Fruit fly (Drosophila melanogaster) whole organism, embryonic: Measurements from ENCODE around the gene CG43675.

Source experiments
- Antp ChIP-seq: fragments of 200-800 bp; sonication (Bioruptor generic); optimal IDR thresholded peaks from 3 replicates; lab custom pipeline; 2016; ENCODE audit warnings: missing biosample characterization, missing genetic modification characterization
- CG10321 ChIP-seq: fragments of 200-800 bp; sonication (Bioruptor generic); IDR thresholded peaks from 2 replicates; pipeline ENCODE4 v1.3.6; 2022; ENCODE audit warnings: missing biosample characterization, missing genetic modification characterization
- CG10366 ChIP-seq: fragments of 200-800 bp; sonication (Bioruptor generic); IDR thresholded peaks from 2 replicates; pipeline ENCODE4 v1.3.6; 2022; ENCODE audit warnings: missing biosample characterization, missing genetic modification characterization
- CG11247 ChIP-seq: fragments of 200-800 bp; sonication (Bioruptor generic); IDR thresholded peaks from 2 replicates; pipeline ENCODE4 v1.3.6; 2022; ENCODE audit warnings: missing biosample characterization, missing genetic modification characterization
- CG12391 ChIP-seq: fragments of 200-800 bp; sonication (Bioruptor generic); optimal IDR thresholded peaks from 3 replicates; lab custom pipeline; 2018; ENCODE audit warnings: missing biosample characterization, mild to moderate bottlenecking, missing genetic modification characterization, moderate library complexity
- CG13894 ChIP-seq: fragments of 200-800 bp; sonication (Bioruptor generic); optimal IDR thresholded peaks from 3 replicates; lab custom pipeline; 2018; ENCODE audit warnings: missing biosample characterization, mild to moderate bottlenecking, missing genetic modification characterization, moderate library complexity
- CG17186 ChIP-seq: fragments of 200-800 bp; sonication (Bioruptor generic); optimal IDR thresholded peaks from 3 replicates; lab custom pipeline; 2017; ENCODE audit warnings: missing biosample characterization, missing genetic modification reagents, missing genetic modification characterization
- CG17361 ChIP-seq: fragments of 200-800 bp; sonication (Bioruptor generic); IDR thresholded peaks from 3 replicates; pipeline ENCODE4 v1.3.6; 2022; ENCODE audit warnings: missing biosample characterization, missing genetic modification characterization
- CG17612 ChIP-seq: fragments of 200-800 bp; sonication (Bioruptor generic); IDR thresholded peaks from 2 replicates; pipeline ENCODE4 v1.3.6; 2022; ENCODE audit warnings: missing biosample characterization, missing genetic modification characterization
- CG1832 ChIP-seq: fragments of 200-800 bp; sonication (Bioruptor generic); optimal IDR thresholded peaks from 2 replicates; lab custom pipeline; 2017; ENCODE audit warnings: missing biosample characterization, mild to moderate bottlenecking, missing genetic modification characterization, inconsistent platforms
- CG31365 ChIP-seq: fragments of 200-800 bp; sonication (Bioruptor generic); optimal IDR thresholded peaks from 2 replicates; lab custom pipeline; 2018; ENCODE audit warnings: missing biosample characterization, mild to moderate bottlenecking, missing genetic modification characterization
- CG3726 ChIP-seq: fragments of 200-800 bp; sonication (Bioruptor generic); IDR thresholded peaks from 3 replicates; pipeline ENCODE4, ENCODE4 v1.3.6; 2022; ENCODE audit warnings: missing biosample characterization, missing genetic modification characterization
- CG3847 ChIP-seq: fragments of 200-800 bp; sonication (Bioruptor generic); IDR thresholded peaks from 2 replicates; pipeline ENCODE4 v1.3.6; 2022; ENCODE audit warnings: missing biosample characterization, missing genetic modification characterization
- CG4820 ChIP-seq: fragments of 200-800 bp; sonication (Bioruptor generic); optimal IDR thresholded peaks from 3 replicates; lab custom pipeline; 2016; ENCODE audit warnings: missing biosample characterization, missing genetic modification characterization
- CG4854 ChIP-seq: fragments of 200-800 bp; sonication (Bioruptor generic); optimal IDR thresholded peaks from 2 replicates; lab custom pipeline; 2016; ENCODE audit warnings: missing biosample characterization, missing genetic modification characterization, inconsistent platforms
- CG6683 ChIP-seq: fragments of 200-800 bp; sonication (Bioruptor generic); optimal IDR thresholded peaks from 2 replicates; lab custom pipeline; 2017; ENCODE audit warnings: missing biosample characterization, mild to moderate bottlenecking, missing genetic modification characterization, missing genetic modification reagents
- CG6791 ChIP-seq: fragments of 200-800 bp; sonication (Bioruptor generic); IDR thresholded peaks from 3 replicates; pipeline ENCODE4 v1.3.6; 2022; ENCODE audit warnings: missing biosample characterization, missing genetic modification characterization; ENCODE audit not compliant: partially characterized antibody
- CG7271 ChIP-seq: fragments of 200-800 bp; sonication (Bioruptor generic); optimal IDR thresholded peaks from 2 replicates; lab custom pipeline; 2018; ENCODE audit warnings: missing biosample characterization, mild to moderate bottlenecking, missing genetic modification characterization, moderate library complexity
- CG7928 ChIP-seq: fragments of 200-800 bp; sonication (Bioruptor generic); optimal IDR thresholded peaks from 2 replicates; lab custom pipeline; 2017; ENCODE audit warnings: missing biosample characterization, mild to moderate bottlenecking, missing genetic modification characterization
- CG8924 ChIP-seq: fragments of 200-800 bp; optimal IDR thresholded peaks from 3 replicates; lab custom pipeline; 2019; ENCODE audit warnings: missing biosample characterization, mild to moderate bottlenecking, missing genetic modification characterization, moderate library complexity
- CG9437 ChIP-seq: fragments of 200-800 bp; sonication (Bioruptor generic); optimal IDR thresholded peaks from 2 replicates; lab custom pipeline; 2018; ENCODE audit warnings: missing biosample characterization, mild to moderate bottlenecking, missing genetic modification characterization
- Drgx ChIP-seq: fragments of 200-800 bp; sonication (Bioruptor generic); IDR thresholded peaks from 2 replicates; pipeline ENCODE4 v1.3.6; 2022; ENCODE audit warnings: missing biosample characterization, missing genetic modification characterization
- Fer1 ChIP-seq: fragments of 200-800 bp; sonication (Bioruptor generic); optimal IDR thresholded peaks from 2 replicates; lab custom pipeline; 2017; ENCODE audit warnings: missing biosample characterization, mild to moderate bottlenecking, missing genetic modification characterization
- GATAe ChIP-seq: fragments of 200-800 bp; sonication (Bioruptor generic); conservative IDR thresholded peaks from 2 replicates; pipeline ENCODE4 v1.3.6; 2022; ENCODE audit warnings: missing biosample characterization, missing genetic modification characterization
- Hand ChIP-seq: fragments of 200-800 bp; sonication (Bioruptor generic); optimal IDR thresholded peaks from 2 replicates; lab custom pipeline; 2017; ENCODE audit warnings: mild to moderate bottlenecking, missing biosample characterization, missing genetic modification reagents, missing genetic modification characterization
- HmgD ChIP-seq: fragments of 200-800 bp; sonication (Bioruptor generic); optimal IDR thresholded peaks from 3 replicates; lab custom pipeline; 2016; ENCODE audit warnings: missing biosample characterization, missing genetic modification characterization
- Hr3 ChIP-seq: fragments of 200-800 bp; sonication (Bioruptor generic); optimal IDR thresholded peaks from 3 replicates; lab custom pipeline; 2016; ENCODE audit warnings: missing biosample characterization, missing genetic modification characterization
- Kr ChIP-seq: fragments of 200-800 bp; sonication (Bioruptor generic); optimal IDR thresholded peaks from 2 replicates; lab custom pipeline; 2017; ENCODE audit warnings: missing biosample characterization, mild to moderate bottlenecking, missing genetic modification characterization
- Max ChIP-seq: fragments of 200-800 bp; sonication (Bioruptor generic); optimal IDR thresholded peaks from 2 replicates; lab custom pipeline; 2016; ENCODE audit warnings: missing biosample characterization, mild to moderate bottlenecking, missing genetic modification characterization
- NC2α ChIP-seq: fragments of 200-800 bp; sonication (Bioruptor generic); optimal IDR thresholded peaks from 2 replicates; lab custom pipeline; 2016; ENCODE audit warnings: missing biosample characterization, missing genetic modification characterization
- NfI ChIP-seq: fragments of 200-800 bp; sonication (Bioruptor generic); optimal IDR thresholded peaks from 3 replicates; lab custom pipeline; 2018; ENCODE audit warnings: missing biosample characterization, mild to moderate bottlenecking, missing genetic modification characterization, moderate library complexity
- Ptx1 ChIP-seq: fragments of 200-800 bp; sonication (Bioruptor generic); IDR thresholded peaks from 2 replicates; pipeline ENCODE4 v1.3.6; 2022; ENCODE audit warnings: missing biosample characterization, missing genetic modification characterization
- Ravus ChIP-seq: fragments of 200-800 bp; sonication (Bioruptor generic); IDR thresholded peaks from 2 replicates; pipeline ENCODE4 v1.3.6; 2022; ENCODE audit warnings: missing biosample characterization, missing genetic modification characterization
- Ssrp ChIP-seq: fragments of 200-800 bp; sonication (Bioruptor generic); optimal IDR thresholded peaks from 2 replicates; lab custom pipeline; 2018; ENCODE audit warnings: missing biosample characterization, mild to moderate bottlenecking, missing genetic modification characterization, moderate library complexity
- Taf1 ChIP-seq: fragments of 200-800 bp; sonication (Bioruptor generic); IDR thresholded peaks from 2 replicates; pipeline ENCODE4 v1.3.6; 2022; ENCODE audit warnings: missing biosample characterization, missing genetic modification characterization
- Xrp1 ChIP-seq: fragments of 200-800 bp; sonication (Bioruptor generic); IDR thresholded peaks from 2 replicates; pipeline ENCODE4 v1.3.6; 2022; ENCODE audit warnings: missing biosample characterization, missing genetic modification characterization
- al ChIP-seq: fragments of 200-800 bp; sonication (Bioruptor generic); IDR thresholded peaks from 2 replicates; pipeline ENCODE4 v1.3.6; 2022; ENCODE audit warnings: missing biosample characterization, missing genetic modification characterization
- chinmo ChIP-seq: fragments of 200-800 bp; sonication (Bioruptor generic); IDR thresholded peaks from 4 replicates; pipeline ENCODE4 v1.3.6; 2022; ENCODE audit warnings: missing biosample characterization, missing genetic modification characterization; ENCODE audit not compliant: partially characterized antibody
- emc ChIP-seq: fragments of 200-800 bp; sonication (Bioruptor generic); optimal IDR thresholded peaks from 2 replicates; lab custom pipeline; 2016; ENCODE audit warnings: missing biosample characterization, missing genetic modification characterization
- exex ChIP-seq: fragments of 200-800 bp; sonication (Bioruptor generic); optimal IDR thresholded peaks from 4 replicates; lab custom pipeline; 2018; ENCODE audit warnings: missing biosample characterization, mild to moderate bottlenecking, missing genetic modification characterization, moderate library complexity
- fd3F ChIP-seq: fragments of 200-800 bp; sonication (Bioruptor generic); optimal IDR thresholded peaks from 2 replicates; lab custom pipeline; 2018; ENCODE audit warnings: missing biosample characterization, mild to moderate bottlenecking, missing genetic modification characterization, moderate library complexity
- fd96Cb ChIP-seq: fragments of 200-800 bp; sonication (Bioruptor generic); optimal IDR thresholded peaks from 2 replicates; lab custom pipeline; 2018; ENCODE audit warnings: missing biosample characterization, mild to moderate bottlenecking, missing genetic modification characterization, moderate library complexity
- h ChIP-seq: fragments of >200 bp; optimal IDR thresholded peaks from 2 replicates; lab custom pipeline; 2017
- jumu ChIP-seq: fragments of 200-800 bp; sonication (Bioruptor generic); optimal IDR thresholded peaks from 3 replicates; lab custom pipeline; 2016; ENCODE audit warnings: missing biosample characterization, missing genetic modification characterization
- nau ChIP-seq: fragments of 200-800 bp; sonication (Bioruptor generic); optimal IDR thresholded peaks from 3 replicates; lab custom pipeline; 2017; ENCODE audit warnings: missing biosample characterization, mild to moderate bottlenecking, missing genetic modification characterization, missing genetic modification reagents
- pfk ChIP-seq: fragments of 200-800 bp; sonication (Bioruptor generic); optimal IDR thresholded peaks from 2 replicates; lab custom pipeline; 2018; ENCODE audit warnings: missing biosample characterization, mild to moderate bottlenecking, missing genetic modification characterization, moderate library complexity
- sima ChIP-seq: fragments of 200-800 bp; sonication (Bioruptor generic); optimal IDR thresholded peaks from 2 replicates; lab custom pipeline; 2016; ENCODE audit warnings: missing biosample characterization, missing genetic modification characterization
- so ChIP-seq: fragments of 200-800 bp; sonication (Bioruptor generic); IDR thresholded peaks from 3 replicates; pipeline ENCODE4 v1.3.6; 2022; ENCODE audit warnings: missing biosample characterization, missing genetic modification characterization
- tgo ChIP-seq: fragments of 200-800 bp; sonication (Bioruptor generic); IDR thresholded peaks from 3 replicates; pipeline ENCODE4 v1.3.6; 2022; ENCODE audit warnings: missing biosample characterization, missing genetic modification characterization

The CG43675 gene

DNA sequence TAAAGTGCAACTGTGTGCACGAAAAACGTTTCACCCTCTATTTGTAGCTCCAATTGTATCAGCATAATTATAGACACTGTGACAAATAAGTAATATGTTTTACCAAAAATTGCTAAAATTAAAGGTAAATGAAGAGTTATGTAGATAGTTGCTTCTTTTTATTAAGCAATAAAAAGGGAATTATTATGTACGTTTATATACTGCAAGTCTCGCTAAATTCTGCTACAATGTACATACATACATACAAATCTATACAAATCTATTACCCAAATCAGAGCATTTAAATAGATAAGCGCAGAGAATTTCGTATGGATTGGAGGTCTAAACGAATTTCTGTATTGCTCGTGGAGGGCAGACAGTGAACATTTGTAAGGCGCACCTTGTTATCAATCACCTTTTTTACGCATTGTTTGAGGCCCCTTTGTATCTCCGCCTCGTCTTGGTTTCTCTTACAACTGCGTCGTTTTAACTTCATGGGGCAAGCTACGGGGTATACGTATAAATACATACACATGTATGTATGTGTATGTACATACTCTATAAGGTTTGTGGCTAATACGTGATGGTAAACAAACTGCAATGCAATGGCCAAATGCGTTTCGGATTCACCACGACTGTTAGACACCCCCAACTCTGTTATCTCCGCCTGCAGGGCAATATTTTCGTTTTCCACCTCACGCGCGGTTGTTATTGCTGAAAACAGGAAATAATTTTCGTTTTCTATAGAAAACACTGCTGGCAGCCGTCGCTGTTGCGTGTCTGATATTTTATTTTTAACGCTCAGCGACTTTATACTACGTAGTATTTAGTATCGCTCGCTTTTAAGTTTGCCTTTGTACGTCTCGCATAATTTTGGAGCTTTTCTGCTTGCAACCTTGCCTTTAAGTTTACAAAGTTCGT, 15.9 kb upstream of the CG43675 start (continued):
- no peak for TF ChIP-seq GATAe (GFP tag; lab: Robert Waterston, UW)
- no peak for TF ChIP-seq CG4854
- peak; percentile 15 for TF ChIP-seq CG17186 (GFP tag; lab: Kevin White, UChicago)
- TF ChIP-seq CG1832 (GFP tag; lab: Kevin White, UChicago), result no peak
- peak; percentile 71 for TF ChIP-seq Ssrp (tag; lab: Kevin White, UChicago)
- no peak for TF ChIP-seq Ravus (GFP tag; lab: Robert Waterston, UW)
- peak; percentile 16 for TF ChIP-seq CG4820 (GFP tag; lab: Kevin White, UChicago)
- TF ChIP-seq tgo (GFP tag; lab: Robert Waterston, UW), result peak; percentile 36; the same call in 2 of the 3 replicates
- TF ChIP-seq CG6683 (GFP tag; lab: Kevin White, UChicago), result peak; percentile 23
- no peak for TF ChIP-seq CG31365
- peak; percentile 23 for TF ChIP-seq Fer1 (GFP tag; lab: Kevin White, UChicago)
- TF ChIP-seq Drgx (GFP tag; lab: Robert Waterston, UW), result peak; percentile 62; the same call in 1 of the 2 replicates
- TF ChIP-seq fd3F, result no peak
- peak; percentile 46 for TF ChIP-seq pfk (GFP tag; lab: Kevin White, UChicago)
- TF ChIP-seq fd96Cb (tag; lab: Kevin White, UChicago), result peak; percentile 75
- TF ChIP-seq CG10366 (GFP tag; lab: Robert Waterston, UW), result 0 out of 2 replicates have a peak, but pooled peaks have one; percentile 32
- no peak for TF ChIP-seq sima (GFP tag; lab: Kevin White, UChicago)
- 0 out of 2 replicates have a peak, but pooled peaks have one; percentile 21 for TF ChIP-seq Taf1
- peak; percentile 75 for TF ChIP-seq Xrp1 (GFP tag; lab: Robert Waterston, UW)
- TF ChIP-seq CG9437, result peak; percentile 13
- peak; percentile 80 for TF ChIP-seq CG17361 (GFP tag; lab: Robert Waterston, UW)
- TF ChIP-seq Ptx1 (GFP tag; lab: Robert Waterston, UW), result no peak
- no peak for TF ChIP-seq CG3726 (GFP tag; lab: Robert Waterston, UW)
- peak; percentile 77 for TF ChIP-seq CG8924
- TF ChIP-seq Kr (GFP tag; lab: Kevin White, UChicago), result peak; percentile 15
- TF ChIP-seq h (lab: Kevin White, UChicago), result no peak
- TF ChIP-seq Hr3 (GFP tag; lab: Kevin White, UChicago), result peak; percentile 59
- TF ChIP-seq CG3847 (GFP tag; lab: Robert Waterston, UW), result 0 out of 2 replicates have a peak, but pooled peaks have one; percentile 35
- no peak for TF ChIP-seq CG17612 (GFP tag; lab: Robert Waterston, UW)
- TF ChIP-seq CG7271 (tag; lab: Kevin White, UChicago), result no peak
- TF ChIP-seq Hand (GFP tag; lab: Kevin White, UChicago), result no peak
- peak; percentile 26 for TF ChIP-seq NfI (GFP tag; lab: Kevin White, UChicago)
- TF ChIP-seq Antp (GFP tag; lab: Kevin White, UChicago), result no peak
- no peak for TF ChIP-seq so (GFP tag; lab: Robert Waterston, UW)
- no peak for TF ChIP-seq CG13894 (tag; lab: Kevin White, UChicago)
- TF ChIP-seq Max, result no peak
- TF ChIP-seq CG6791 (GFP tag; lab: Robert Waterston, UW), result no peak
- TF ChIP-seq chinmo (GFP tag; lab: Robert Waterston, UW), result peak; percentile 95; the same call in 3 of the 4 replicates
- no peak for TF ChIP-seq emc (GFP tag; lab: Kevin White, UChicago)
- TF ChIP-seq NC2α (GFP tag; lab: Kevin White, UChicago), result no peak
- TF ChIP-seq CG11247, result no peak
- TF ChIP-seq al (GFP tag; lab: Robert Waterston, UW), result no peak
- TF ChIP-seq exex (tag; lab: Kevin White, UChicago), result peak; percentile 46
- no peak for TF ChIP-seq jumu (GFP tag; lab: Kevin White, UChicago)
- TF ChIP-seq HmgD (GFP tag; lab: Kevin White, UChicago), result peak; percentile 7
- no peak for TF ChIP-seq CG10321 (GFP tag; lab: Robert Waterston, UW)
- TF ChIP-seq nau (GFP tag; lab: Kevin White, UChicago), result no peak
- TF ChIP-seq CG12391 (tag; lab: Kevin White, UChicago), result peak; percentile 83
- TF ChIP-seq CG7928 (GFP tag; lab: Kevin White, UChicago), result no peak
